Worm (Caenorhabditis elegans) whole organism, L1 larva: ENCODE data around the gene lelo-2.

Experiments
- aha-1 ChIP-seq: fragments of 150-350 bp; optimal IDR thresholded peaks from 2 replicates; lab custom pipeline; 2014; ENCODE audit warnings: missing biosample characterization, missing genetic modification characterization
- aly-2 ChIP-seq: fragments of 150-350 bp; optimal IDR thresholded peaks from 2 replicates; lab custom pipeline; 2014; ENCODE audit warnings: missing biosample characterization, missing genetic modification characterization
- hlh-17 ChIP-seq: fragments of 200-800 bp; sonication (Bioruptor generic); optimal IDR thresholded peaks from 2 replicates; lab custom pipeline; 2018; ENCODE audit warnings: missing genetic modification characterization, mild to moderate bottlenecking, missing compliant biosample characterization, moderate library complexity, borderline replicate concordance
- hpl-2 ChIP-seq: fragments of 150-350 bp; optimal IDR thresholded peaks from 2 replicates; lab custom pipeline; 2014; ENCODE audit warnings: missing biosample characterization, missing genetic modification reagents, missing genetic modification characterization
- mdl-1 ChIP-seq, 2 experiments: fragments of 150-350 bp; optimal IDR thresholded peaks; 2 replicates each; lab custom pipeline; 2014 to 2017; ENCODE audit warnings: missing biosample characterization in 2 of 2, missing genetic modification characterization in 2 of 2, inconsistent platforms in 1 of 2
- nhr-11 ChIP-seq: fragments of 150-350 bp; optimal IDR thresholded peaks from 2 replicates; lab custom pipeline; 2014; ENCODE audit warnings: missing biosample characterization, missing genetic modification characterization
- snu-23 ChIP-seq: sonication (generic microtip); optimal IDR thresholded peaks from 2 replicates; lab custom pipeline; 2016; ENCODE audit warnings: missing genetic modification characterization, missing compliant biosample characterization
- unc-62 ChIP-seq: fragments of 150-350 bp; optimal IDR thresholded peaks from 2 replicates; lab custom pipeline; 2014; ENCODE audit warnings: missing biosample characterization, missing genetic modification reagents, missing genetic modification characterization

DNA sequence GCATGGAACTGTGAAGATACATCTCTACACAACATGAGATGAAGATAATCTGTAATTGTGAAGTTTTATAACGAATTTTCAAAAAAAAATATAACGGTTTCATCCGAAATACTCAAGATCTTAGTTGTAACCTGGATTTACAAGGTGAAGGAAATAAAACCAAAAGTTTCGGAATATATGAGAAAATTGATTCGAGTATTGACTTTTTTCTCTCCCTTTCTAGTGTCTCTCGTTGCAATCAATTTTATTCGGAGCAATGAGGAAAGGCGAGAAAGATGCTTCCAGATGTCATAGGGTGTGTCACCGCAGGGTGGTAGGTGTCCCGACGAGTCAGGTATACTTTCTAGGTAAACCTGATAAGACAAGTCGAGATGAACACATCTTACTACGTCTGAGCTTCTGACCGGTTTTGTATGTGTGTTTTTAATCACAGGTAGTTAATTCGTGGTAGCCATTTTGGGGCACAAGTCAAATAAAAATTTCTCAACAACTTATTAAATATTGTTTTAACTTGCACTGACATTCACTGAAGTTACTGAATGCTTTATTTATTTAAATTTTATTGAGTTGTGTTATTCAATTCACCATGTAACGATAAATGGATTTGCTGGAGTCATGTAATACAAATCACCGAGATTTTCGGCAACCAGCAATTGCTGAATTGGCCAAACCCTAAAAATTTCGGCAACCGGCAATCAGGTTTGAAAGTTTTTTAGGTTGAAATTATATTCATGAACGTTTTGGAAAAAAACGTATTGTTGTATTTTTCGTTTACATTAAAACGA is 38.6 kb downstream of the lelo-2 start, which contains the start of gene pals-20:
- TF ChIP-seq unc-62 (GFP tag; lab: Kevin White, UChicago), result no peak
- no peak for TF ChIP-seq hlh-17
- no peak for TF ChIP-seq snu-23 (GFP tag; lab: Kevin White, UChicago)
- TF ChIP-seq mdl-1 (tag; optimal IDR thresholded peaks at IDR 0.05; lab: Kevin White, UChicago), result no peak
- no peak for TF ChIP-seq aha-1 (tag; lab: Kevin White, UChicago)
- no peak for TF ChIP-seq nhr-11 (tag; lab: Kevin White, UChicago)
- no peak for TF ChIP-seq hpl-2 (GFP tag; lab: Kevin White, UChicago)
- no peak for TF ChIP-seq aly-2
